Fruit fly (Drosophila melanogaster) whole organism, wandering third instar larva: Measurements from ENCODE around the gene CG17726.

Experiments used
- Abd-B ChIP-seq: fragments of >200 bp; optimal IDR thresholded peaks from 2 replicates; lab custom pipeline; 2017; ENCODE audit warnings: missing biosample characterization, missing genetic modification characterization
- CG32264 ChIP-seq: fragments of 200-800 bp; sonication (Bioruptor generic); optimal IDR thresholded peaks from 2 replicates; lab custom pipeline; 2016; ENCODE audit warnings: missing biosample characterization, missing genetic modification characterization
- Hnf4 ChIP-seq: fragments of 200-800 bp; sonication (Bioruptor generic); optimal IDR thresholded peaks from 2 replicates; lab custom pipeline; 2016; ENCODE audit warnings: missing biosample characterization, mild to moderate bottlenecking, missing genetic modification characterization
- Myc ChIP-seq: fragments of >200 bp; optimal IDR thresholded peaks from 2 replicates; lab custom pipeline; 2017
- br ChIP-seq: fragments of 200-800 bp; sonication (Bioruptor generic); optimal IDR thresholded peaks from 2 replicates; lab custom pipeline; 2016; ENCODE audit warnings: missing biosample characterization, missing genetic modification characterization
- dmrt93B ChIP-seq: fragments of 200-800 bp; sonication (Bioruptor generic); optimal IDR thresholded peaks from 2 replicates; lab custom pipeline; 2018; ENCODE audit warnings: missing biosample characterization, mild to moderate bottlenecking, missing genetic modification characterization
- fru ChIP-seq: fragments of 200-800 bp; sonication (Bioruptor generic); optimal IDR thresholded peaks from 3 replicates; lab custom pipeline; 2016; ENCODE audit warnings: missing biosample characterization, mild to moderate bottlenecking, missing genetic modification characterization
- h ChIP-seq: fragments of 200-800 bp; sonication (Bioruptor generic); optimal IDR thresholded peaks from 3 replicates; lab custom pipeline; 2016; ENCODE audit warnings: missing biosample characterization, mild to moderate bottlenecking, missing genetic modification characterization
- psq ChIP-seq: fragments of 200-800 bp; sonication (Bioruptor generic); optimal IDR thresholded peaks from 3 replicates; lab custom pipeline; 2017; ENCODE audit warnings: missing biosample characterization, mild to moderate bottlenecking, missing genetic modification characterization, moderate library complexity
- sv ChIP-seq: fragments of 200-800 bp; sonication (Bioruptor generic); optimal IDR thresholded peaks from 3 replicates; lab custom pipeline; 2016; ENCODE audit warnings: missing biosample characterization, missing genetic modification characterization
- tai ChIP-seq: sonication (Bioruptor generic); optimal IDR thresholded peaks from 2 replicates; lab custom pipeline; 2016; ENCODE audit warnings: missing biosample characterization, missing genetic modification characterization
- usp ChIP-seq: fragments of >200 bp; optimal IDR thresholded peaks from 2 replicates; lab custom pipeline; 2017; ENCODE audit warnings: missing biosample characterization, missing genetic modification characterization
- woc ChIP-seq: sonication (Bioruptor generic); optimal IDR thresholded peaks from 2 replicates; lab custom pipeline; 2016; ENCODE audit warnings: missing biosample characterization, mild to moderate bottlenecking, missing genetic modification characterization

- TF ChIP-seq Hnf4 (GFP tag; lab: Kevin White, UChicago) (no peak), CG32264 (GFP tag; lab: Kevin White, UChicago) (no peak), dmrt93B (GFP tag; lab: Kevin White, UChicago) (no peak), psq (GFP tag; lab: Kevin White, UChicago) (no peak), usp (GFP tag; lab: Kevin White, UChicago) (no peak), br (GFP tag; lab: Kevin White, UChicago) (no peak), sv (GFP tag; lab: Kevin White, UChicago) (no peak), fru (no peak), woc (GFP tag; lab: Kevin White, UChicago) (no peak), h (GFP tag; lab: Kevin White, UChicago) (no peak), tai (GFP tag; lab: Kevin White, UChicago) (no peak), Myc (lab: Kevin White, UChicago) (no peak), Abd-B (no peak)
Observed at dm6 chr3R:11236041-11236440, 9.5 kb downstream of the CG17726 start, which contains the start of gene CG31441.
